Worm (Caenorhabditis elegans) whole organism, L1 larva: ENCODE measurements around the gene F49C12.4.

Experiments
- C04F5.9 ChIP-seq: sonication (generic microtip); optimal IDR thresholded peaks from 2 replicates; lab custom pipeline; 2016; ENCODE audit warnings: missing genetic modification characterization, missing compliant biosample characterization
- C16A3.4 ChIP-seq: fragments of 150-350 bp; optimal IDR thresholded peaks from 2 replicates; lab custom pipeline; 2014; ENCODE audit warnings: missing biosample characterization, missing genetic modification characterization
- alr-1 ChIP-seq: fragments of 200-800 bp; sonication (Bioruptor generic); optimal IDR thresholded peaks from 2 replicates; lab custom pipeline; 2018; ENCODE audit warnings: borderline replicate concordance, mild to moderate bottlenecking, missing genetic modification characterization, missing compliant biosample characterization
- ama-1 ChIP-seq: fragments of 150-350 bp; optimal IDR thresholded peaks from 2 replicates; lab custom pipeline; 2014
- blmp-1 ChIP-seq: fragments of 150-350 bp; optimal IDR thresholded peaks from 2 replicates; lab custom pipeline; 2014; ENCODE audit warnings: missing biosample characterization, missing genetic modification characterization
- ceh-8 ChIP-seq: fragments of 200-800 bp; sonication (Bioruptor generic); optimal IDR thresholded peaks from 2 replicates; lab custom pipeline; 2018; ENCODE audit warnings: mild to moderate bottlenecking, missing genetic modification characterization, moderate library complexity, missing compliant biosample characterization
- ceh-82 ChIP-seq, 3 experiments: fragments of 150-350 bp in 1 of 3; sonication (generic microtip) in 2 of 3; optimal IDR thresholded peaks; 2 replicates each; lab custom pipeline; 2014 to 2017; ENCODE audit warnings: missing biosample characterization in 3 of 3, missing genetic modification characterization in 3 of 3
- ceh-88 ChIP-seq: fragments of 200-800 bp; sonication (Bioruptor generic); IDR thresholded peaks from 2 replicates; pipeline ENCODE4 v1.3.6; 2022; ENCODE audit warnings: missing genetic modification characterization, missing compliant biosample characterization
- dpl-1 ChIP-seq, 3 experiments: fragments of 150-350 bp in 2 of 3; sonication (generic microtip) in 1 of 3; optimal IDR thresholded peaks; 2 replicates each; lab custom pipeline; 2014 to 2017; ENCODE audit warnings: missing biosample characterization in 3 of 3, missing genetic modification characterization in 3 of 3, missing genetic modification reagents in 3 of 3
- dsc-1 ChIP-seq: sonication (generic microtip); optimal IDR thresholded peaks from 2 replicates; lab custom pipeline; 2016; ENCODE audit warnings: mild to moderate bottlenecking, missing genetic modification characterization, missing compliant biosample characterization
- efl-1 ChIP-seq, 4 experiments: fragments of 150-350 bp; optimal IDR thresholded peaks in 3 of 4; peaks in 1 of 4; 1 replicate in 1 of 4; 2 replicates in 3 of 4; lab custom pipeline; 2014; ENCODE audit warnings: missing biosample characterization in 2 of 4, missing genetic modification characterization in 2 of 4, missing genetic modification reagents in 2 of 4
- egl-27 ChIP-seq, 2 experiments: fragments of 150-350 bp in 1 of 2; sonication (generic microtip); optimal IDR thresholded peaks; 3 replicates each; lab custom pipeline; 2017 to 2018; ENCODE audit warnings: missing biosample characterization in 2 of 2, missing genetic modification characterization in 2 of 2, missing genetic modification reagents in 2 of 2
- elt-2 ChIP-seq: sonication (generic microtip); optimal IDR thresholded peaks from 2 replicates; lab custom pipeline; 2016; ENCODE audit warnings: missing genetic modification characterization, mild to moderate bottlenecking, inconsistent platforms, missing compliant biosample characterization, missing genetic modification reagents
- elt-3 ChIP-seq, 6 experiments: fragments of 150-350 bp in 1 of 6; sonication (generic microtip); optimal IDR thresholded peaks; 2 replicates each; lab custom pipeline; 2017 to 2018; ENCODE audit warnings: missing biosample characterization in 6 of 6, missing genetic modification characterization in 6 of 6, inconsistent platforms in 1 of 6
- fkh-10 ChIP-seq: sonication (generic microtip); optimal IDR thresholded peaks from 2 replicates; lab custom pipeline; 2017; ENCODE audit warnings: missing biosample characterization, missing genetic modification reagents, missing genetic modification characterization
- fkh-4 ChIP-seq: sonication (generic microtip); optimal IDR thresholded peaks from 2 replicates; lab custom pipeline; 2016; ENCODE audit warnings: missing compliant biosample characterization, missing genetic modification characterization, borderline replicate concordance
- fkh-8 ChIP-seq: sonication (generic microtip); optimal IDR thresholded peaks from 2 replicates; lab custom pipeline; 2016; ENCODE audit warnings: mild to moderate bottlenecking, missing genetic modification characterization, missing compliant biosample characterization
- hlh-4 ChIP-seq: sonication (generic microtip); optimal IDR thresholded peaks from 2 replicates; lab custom pipeline; 2016; ENCODE audit warnings: mild to moderate bottlenecking, missing genetic modification characterization, missing compliant biosample characterization
- jun-1 ChIP-seq: fragments of 150-350 bp; optimal IDR thresholded peaks from 2 replicates; lab custom pipeline; 2014; ENCODE audit warnings: missing biosample characterization, missing genetic modification reagents, missing genetic modification characterization
- lin-35 ChIP-seq, 2 experiments: fragments of 150-350 bp; optimal IDR thresholded peaks; 2 replicates each; lab custom pipeline; 2014; ENCODE audit warnings: missing biosample characterization in 2 of 2, missing genetic modification characterization in 2 of 2, missing genetic modification reagents in 2 of 2
- lin-39 ChIP-seq: fragments of 150-350 bp; optimal IDR thresholded peaks from 2 replicates; lab custom pipeline; 2014; ENCODE audit warnings: missing biosample characterization, missing genetic modification reagents, missing genetic modification characterization
- lsy-2 ChIP-seq, 2 experiments: fragments of 150-350 bp; optimal IDR thresholded peaks; 2 replicates each; lab custom pipeline; 2014; ENCODE audit warnings: missing biosample characterization in 2 of 2, missing genetic modification characterization in 2 of 2
- mdl-1 ChIP-seq, 2 experiments: fragments of 150-350 bp; optimal IDR thresholded peaks; 2 replicates each; lab custom pipeline; 2014 to 2017; ENCODE audit warnings: missing biosample characterization in 2 of 2, missing genetic modification characterization in 2 of 2, inconsistent platforms in 1 of 2
- mep-1 ChIP-seq: fragments of 150-350 bp; optimal IDR thresholded peaks from 2 replicates; lab custom pipeline; 2014; ENCODE audit warnings: missing biosample characterization, missing genetic modification characterization
- nhr-20 ChIP-seq: sonication (generic microtip); optimal IDR thresholded peaks from 2 replicates; lab custom pipeline; 2016; ENCODE audit warnings: mild to moderate bottlenecking, missing genetic modification characterization, missing compliant biosample characterization
- nhr-28 ChIP-seq: fragments of 150-350 bp; optimal IDR thresholded peaks from 2 replicates; lab custom pipeline; 2014; ENCODE audit warnings: missing biosample characterization, missing genetic modification characterization
- nhr-47 ChIP-seq: sonication (generic microtip); optimal IDR thresholded peaks from 2 replicates; lab custom pipeline; 2016; ENCODE audit warnings: mild to moderate bottlenecking, missing genetic modification characterization, moderate library complexity, missing compliant biosample characterization
- nhr-71 ChIP-seq: sonication (generic microtip); optimal IDR thresholded peaks from 2 replicates; lab custom pipeline; 2016; ENCODE audit warnings: mild to moderate bottlenecking, missing genetic modification characterization, moderate library complexity, missing compliant biosample characterization
- nhr-85 ChIP-seq: sonication (generic microtip); peaks from one replicate; lab custom pipeline; 2016; ENCODE audit warnings: missing genetic modification characterization, inconsistent platforms, missing compliant biosample characterization
- nhr-90 ChIP-seq: sonication (generic microtip); optimal IDR thresholded peaks from 2 replicates; lab custom pipeline; 2016; ENCODE audit warnings: mild to moderate bottlenecking, missing genetic modification characterization, missing compliant biosample characterization; ENCODE audit not compliant: poor library complexity
- pqm-1 ChIP-seq: sonication (generic microtip); optimal IDR thresholded peaks from 3 replicates; lab custom pipeline; 2017; ENCODE audit warnings: missing biosample characterization, missing genetic modification characterization
- rnt-1 ChIP-seq: sonication (generic microtip); optimal IDR thresholded peaks from 2 replicates; lab custom pipeline; 2016; ENCODE audit warnings: mild to moderate bottlenecking, missing genetic modification characterization, moderate library complexity, missing compliant biosample characterization
- skn-1 ChIP-seq: fragments of 150-350 bp; optimal IDR thresholded peaks from 2 replicates; lab custom pipeline; 2014; ENCODE audit warnings: missing biosample characterization, missing genetic modification characterization
- snu-23 ChIP-seq: sonication (generic microtip); optimal IDR thresholded peaks from 2 replicates; lab custom pipeline; 2016; ENCODE audit warnings: missing genetic modification characterization, missing compliant biosample characterization
- swsn-7 ChIP-seq: sonication (generic microtip); optimal IDR thresholded peaks from 2 replicates; lab custom pipeline; 2016; ENCODE audit warnings: missing genetic modification characterization, missing compliant biosample characterization
- tbx-2 ChIP-seq: sonication (generic microtip); optimal IDR thresholded peaks from 2 replicates; lab custom pipeline; 2016; ENCODE audit warnings: missing genetic modification characterization, missing compliant biosample characterization
- tlp-1 ChIP-seq: fragments of 150-350 bp; optimal IDR thresholded peaks from 2 replicates; lab custom pipeline; 2014; ENCODE audit warnings: missing biosample characterization, missing genetic modification characterization
- unc-130 ChIP-seq: fragments of 150-350 bp; optimal IDR thresholded peaks from 2 replicates; lab custom pipeline; 2017; ENCODE audit warnings: missing biosample characterization, missing genetic modification characterization, inconsistent platforms
- unc-30 ChIP-seq: sonication (generic microtip); optimal IDR thresholded peaks from 2 replicates; lab custom pipeline; 2017; ENCODE audit warnings: missing biosample characterization, missing genetic modification characterization
- unc-62 ChIP-seq: fragments of 150-350 bp; optimal IDR thresholded peaks from 2 replicates; lab custom pipeline; 2014; ENCODE audit warnings: missing biosample characterization, missing genetic modification reagents, missing genetic modification characterization
- unc-98 ChIP-seq: fragments of 200-800 bp; sonication (Bioruptor generic); IDR thresholded peaks from 2 replicates; pipeline ENCODE4 v1.3.6; 2022; ENCODE audit warnings: missing genetic modification characterization, missing compliant biosample characterization
- xbp-1 ChIP-seq: sonication (generic microtip); optimal IDR thresholded peaks from 2 replicates; lab custom pipeline; 2016; ENCODE audit warnings: missing genetic modification characterization, missing compliant biosample characterization
- ztf-11 ChIP-seq, 2 experiments: sonication (generic microtip); optimal IDR thresholded peaks; 2 replicates each; lab custom pipeline; 2016 to 2017; ENCODE audit warnings: missing genetic modification characterization in 2 of 2, missing biosample characterization in 1 of 2, missing compliant biosample characterization in 1 of 2

Gene F49C12.4

DNA sequence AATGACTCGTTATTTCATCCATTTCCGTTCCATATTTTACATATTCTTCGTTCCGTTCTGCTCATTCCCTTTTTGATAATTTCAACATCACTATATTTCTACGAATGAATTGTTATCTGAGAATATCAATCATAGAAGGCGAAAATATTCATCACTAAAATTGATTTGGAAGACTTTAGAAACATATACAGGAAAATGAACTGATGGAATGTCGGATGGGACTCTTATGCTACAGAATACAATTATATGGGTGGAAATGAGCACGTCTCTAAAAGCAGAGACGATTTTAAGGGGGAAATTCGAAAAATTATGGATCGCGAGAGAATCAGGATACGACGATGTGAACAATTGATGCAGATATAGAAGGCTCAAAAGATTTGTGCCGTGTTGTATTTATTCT is 16.1 kb upstream of the F49C12.4 start:
- TF ChIP-seq xbp-1 (no peak), nhr-71 (tag; lab: Kevin White, UChicago) (peak; percentile 16)
- TF ChIP-seq, all 84 proteins: peak for 1

DNA sequence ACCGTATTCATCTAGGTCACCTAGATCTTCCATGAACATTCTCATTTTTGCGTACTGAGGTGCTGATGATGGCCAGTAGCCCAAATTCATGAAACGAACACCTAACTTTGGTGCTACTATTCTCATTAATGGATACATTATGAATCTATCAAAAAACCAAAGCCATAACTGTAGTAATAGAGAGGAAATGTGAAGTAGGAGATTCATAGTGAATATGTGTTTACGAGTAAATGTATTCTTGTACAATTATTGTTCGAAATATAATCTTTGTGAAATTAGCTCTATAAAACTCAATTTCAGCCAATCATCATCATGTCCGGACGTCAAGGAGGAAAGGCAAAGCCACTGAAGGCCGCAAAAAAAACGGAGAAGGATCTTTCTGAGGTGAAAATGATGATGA is 15.2 kb upstream of the F49C12.4 start, which contains the start of the genes F49C12.11 and nemt-1:
Gene F49C12.11, plus strand, starts transcription at position 301 of the 400 bp plus-strand sequence.
Gene nemt-1, minus strand, starts transcription at position 360 of the 400 bp plus-strand sequence.
- TF ChIP-seq fkh-10 (GFP tag; lab: Kevin White, UChicago) (no peak), nhr-28 (tag; lab: Kevin White, UChicago) (no peak), fkh-4 (tag; lab: Kevin White, UChicago) (no peak), ceh-88 (no peak), elt-3 (tag; optimal IDR thresholded peaks at IDR 0.05; lab: Kevin White, UChicago) (no peak), tlp-1 (tag; lab: Kevin White, UChicago) (no peak), unc-30 (tag; lab: Kevin White, UChicago) (no peak)

DNA sequence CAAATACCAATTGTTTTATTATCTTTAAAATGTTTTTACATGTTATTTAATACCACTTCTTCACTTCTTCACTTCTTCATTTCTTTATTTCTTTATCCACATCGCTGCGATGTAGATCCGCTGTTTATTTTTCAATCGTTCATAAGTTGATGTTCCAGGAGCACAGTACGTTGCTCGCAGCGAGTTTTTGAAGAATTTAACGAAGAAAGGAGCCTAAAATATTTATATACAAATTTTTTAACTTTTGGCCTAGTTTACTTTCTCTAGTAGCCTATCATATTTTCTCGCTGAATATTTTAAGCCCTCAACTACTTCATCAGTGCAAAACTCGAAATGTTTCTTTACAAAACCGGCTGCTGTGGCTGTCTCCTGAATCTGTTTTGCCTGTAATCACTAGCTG is 14.3 kb upstream of the F49C12.4 start:
- TF ChIP-seq snu-23 (GFP tag; lab: Kevin White, UChicago) (no peak), pqm-1 (tag; lab: Kevin White, UChicago) (no peak), lsy-2 (tag; optimal IDR thresholded peaks at IDR 0.05; lab: Kevin White, UChicago) (no peak), nhr-71 (tag; lab: Kevin White, UChicago) (no peak), nhr-90 (tag; lab: Kevin White, UChicago) (no peak), jun-1 (tag; lab: Kevin White, UChicago) (no peak), rnt-1 (tag; lab: Kevin White, UChicago) (no peak), ama-1 (lab: Kevin White, UChicago) (no peak), fkh-8 (no peak), nhr-20 (tag; lab: Kevin White, UChicago) (no peak), mep-1 (tag; lab: Kevin White, UChicago) (no peak), tlp-1 (tag; lab: Kevin White, UChicago) (no peak), dsc-1 (tag; lab: Kevin White, UChicago) (no peak), lin-39 (no peak), mdl-1 (tag; optimal IDR thresholded peaks at IDR 0.05; lab: Kevin White, UChicago) (no peak), C04F5.9 (tag; lab: Kevin White, UChicago) (no peak), ceh-8 (GFP tag; lab: Kevin White, UChicago) (no peak), unc-62 (GFP tag; lab: Kevin White, UChicago) (no peak), egl-27 (tag; optimal IDR thresholded peaks at IDR 0.05; lab: Kevin White, UChicago) (no peak)

DNA sequence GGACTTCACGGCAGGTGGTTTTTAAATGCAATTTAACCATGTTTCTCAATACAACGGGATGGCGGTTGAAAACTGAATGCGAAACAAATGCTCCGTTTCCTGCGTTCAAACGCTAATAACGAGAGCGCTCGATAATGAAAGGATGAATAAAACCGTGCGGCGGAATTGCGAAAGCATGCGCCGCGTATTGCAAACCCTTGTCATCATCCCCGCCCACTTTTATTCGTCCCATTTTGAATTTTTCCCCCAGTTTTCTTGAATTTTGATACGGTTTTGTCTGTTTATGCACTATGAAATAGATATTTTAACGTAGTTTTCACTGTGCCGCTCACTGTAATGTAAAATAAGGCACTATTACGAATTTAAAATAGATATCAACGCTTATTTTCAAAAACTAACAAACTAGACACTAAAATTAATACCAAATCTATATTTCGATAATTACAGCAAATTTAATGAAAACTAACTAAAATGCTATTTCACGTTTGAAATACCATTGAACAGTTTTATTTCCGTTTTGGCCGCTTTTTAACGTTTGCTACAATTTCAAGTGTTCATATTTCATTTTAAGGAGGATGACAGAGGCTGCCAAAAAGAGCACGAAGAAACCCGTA is 12.3 kb upstream of the F49C12.4 start, which contains the start of the genes F49C12.9 and rpn-7:
Gene F49C12.9, minus strand, starts transcription at position 148 of the 614 bp plus-strand sequence.
Gene rpn-7, plus strand, starts transcription at position 564 of the 614 bp plus-strand sequence.
- peak; percentile 47 for TF ChIP-seq snu-23 (GFP tag; lab: Kevin White, UChicago)
- peak; percentile 36 for TF ChIP-seq xbp-1
- TF ChIP-seq unc-98 (GFP tag; lab: Robert Waterston, UW): no peak
- peak; percentile 52 to 58 for TF ChIP-seq efl-1 (optimal IDR thresholded peaks at IDR 0.05; lab: Kevin White, UChicago)
- peak; percentile 36 to 94 for TF ChIP-seq efl-1 (GFP tag; optimal IDR thresholded peaks at IDR 0.05 in 1 of 2; lab: Kevin White, UChicago)
- peak; percentile 45 for TF ChIP-seq C16A3.4 (tag; lab: Kevin White, UChicago)
- TF ChIP-seq nhr-20 (tag; lab: Kevin White, UChicago): peak; percentile 30
- no peak for TF ChIP-seq hlh-4 (tag; lab: Kevin White, UChicago)
- TF ChIP-seq dsc-1 (tag; lab: Kevin White, UChicago): peak; percentile 7
- peak; percentile 48 for TF ChIP-seq rnt-1 (tag; lab: Kevin White, UChicago)
- peak in 2 of 3 experiments; percentile 19 to 41 for TF ChIP-seq ceh-82 (tag; optimal IDR thresholded peaks at IDR 0.05; lab: Kevin White, UChicago)
- TF ChIP-seq alr-1 (tag; lab: Kevin White, UChicago): no peak
- no peak for TF ChIP-seq fkh-10 (GFP tag; lab: Kevin White, UChicago)
- TF ChIP-seq nhr-85: peak; percentile 69
- TF ChIP-seq blmp-1: peak; percentile 25
- TF ChIP-seq dpl-1 (GFP tag; optimal IDR thresholded peaks at IDR 0.05; lab: Kevin White, UChicago): peak; percentile 11 to 48 (median 47)
- TF ChIP-seq lin-35 (GFP tag; optimal IDR thresholded peaks at IDR 0.05; lab: Kevin White, UChicago): peak; percentile 30 to 53
- TF ChIP-seq skn-1: peak; percentile 98
- TF ChIP-seq mdl-1 (tag; optimal IDR thresholded peaks at IDR 0.05; lab: Kevin White, UChicago): peak in 1 of 2 experiments; percentile 20
- TF ChIP-seq ceh-8 (GFP tag; lab: Kevin White, UChicago): no peak
- TF ChIP-seq ztf-11 (tag; optimal IDR thresholded peaks at IDR 0.05; lab: Kevin White, UChicago): no peak
- peak in 1 of 2 experiments; percentile 39 for TF ChIP-seq lsy-2 (tag; optimal IDR thresholded peaks at IDR 0.05; lab: Kevin White, UChicago)
- peak; percentile 37 for TF ChIP-seq nhr-47
- TF ChIP-seq elt-3 (tag; optimal IDR thresholded peaks at IDR 0.05; lab: Kevin White, UChicago): no peak
- TF ChIP-seq nhr-71 (tag; lab: Kevin White, UChicago): peak; percentile 56
- peak; percentile 37 for TF ChIP-seq swsn-7 (tag; lab: Kevin White, UChicago)
- TF ChIP-seq tbx-2: no peak
- peak; percentile 4 for TF ChIP-seq elt-2
- TF ChIP-seq unc-130 (tag; lab: Kevin White, UChicago): peak; percentile 61
